Worm (Caenorhabditis elegans) whole organism, mixed stage, embryonic: ENCODE data around the gene Y76A2B.4.

Experiments used
- M03D4.4 ChIP-seq: sonication (generic microtip); optimal IDR thresholded peaks from 2 replicates; lab custom pipeline; 2017; ENCODE audit warnings: mild to moderate bottlenecking, missing genetic modification characterization, missing compliant biosample characterization
- bed-3 ChIP-seq: fragments of 200-800 bp; sonication (Bioruptor generic); optimal IDR thresholded peaks from 3 replicates; lab custom pipeline; 2018; ENCODE audit warnings: mild to moderate bottlenecking, missing genetic modification characterization, moderate library complexity, missing compliant biosample characterization
- blmp-1 ChIP-seq: fragments of 150-350 bp; optimal IDR thresholded peaks from 2 replicates; lab custom pipeline; 2014; ENCODE audit warnings: missing biosample characterization, missing genetic modification characterization
- ceh-39 ChIP-seq: fragments of 150-350 bp; optimal IDR thresholded peaks from 2 replicates; lab custom pipeline; 2014; ENCODE audit warnings: missing biosample characterization, missing genetic modification characterization
- ceh-43 ChIP-seq: fragments of 200-800 bp; sonication (Bioruptor generic); optimal IDR thresholded peaks from 2 replicates; lab custom pipeline; 2018; ENCODE audit warnings: mild to moderate bottlenecking, missing genetic modification characterization, moderate library complexity, missing compliant biosample characterization
- ceh-83 ChIP-seq: fragments of 200-800 bp; sonication (Bioruptor generic); optimal IDR thresholded peaks from 2 replicates; lab custom pipeline; 2018; ENCODE audit warnings: mild to moderate bottlenecking, missing genetic modification characterization, missing compliant biosample characterization
- ces-1 ChIP-seq: fragments of 150-350 bp; optimal IDR thresholded peaks from 2 replicates; lab custom pipeline; 2014; ENCODE audit warnings: missing biosample characterization, missing genetic modification reagents, missing genetic modification characterization
- cnd-1 ChIP-seq: fragments of 200-800 bp; sonication (Bioruptor generic); optimal IDR thresholded peaks from 2 replicates; lab custom pipeline; 2018; ENCODE audit warnings: mild to moderate bottlenecking, missing genetic modification characterization, missing compliant biosample characterization
- drap-1 ChIP-seq: fragments of 200-800 bp; sonication (Bioruptor generic); optimal IDR thresholded peaks from 3 replicates; lab custom pipeline; 2018; ENCODE audit warnings: mild to moderate bottlenecking, missing genetic modification characterization, missing compliant biosample characterization
- elt-1 ChIP-seq: sonication (generic microtip); optimal IDR thresholded peaks from 2 replicates; lab custom pipeline; 2017; ENCODE audit warnings: missing genetic modification characterization, mild to moderate bottlenecking, missing compliant biosample characterization, antibody characterized with exemption, moderate library complexity, borderline replicate concordance; ENCODE audit not compliant: insufficient read depth
- elt-3 ChIP-seq: fragments of 150-350 bp; optimal IDR thresholded peaks from 2 replicates; lab custom pipeline; 2014; ENCODE audit warnings: missing biosample characterization, missing genetic modification characterization
- flh-1 ChIP-seq: fragments of 200-800 bp; sonication (Bioruptor generic); optimal IDR thresholded peaks from 2 replicates; lab custom pipeline; 2018; ENCODE audit warnings: mild to moderate bottlenecking, missing genetic modification characterization, moderate library complexity, missing compliant biosample characterization
- ham-2 ChIP-seq: fragments of 200-800 bp; sonication (Bioruptor generic); optimal IDR thresholded peaks from 2 replicates; lab custom pipeline; 2018; ENCODE audit warnings: mild to moderate bottlenecking, missing genetic modification characterization, missing compliant biosample characterization
- hlh-1 ChIP-seq: fragments of 150-350 bp; optimal IDR thresholded peaks from 2 replicates; lab custom pipeline; 2014; ENCODE audit warnings: missing biosample characterization, missing genetic modification reagents, missing genetic modification characterization
- lin-13 ChIP-seq: fragments of 150-350 bp; optimal IDR thresholded peaks from 2 replicates; lab custom pipeline; 2014; ENCODE audit warnings: missing biosample characterization, missing genetic modification characterization
- lin-32 ChIP-seq: fragments of 200-800 bp; sonication (Bioruptor generic); optimal IDR thresholded peaks from 2 replicates; lab custom pipeline; 2018; ENCODE audit warnings: mild to moderate bottlenecking, missing genetic modification characterization, missing compliant biosample characterization
- lsy-2 ChIP-seq: fragments of 150-350 bp; optimal IDR thresholded peaks from 2 replicates; lab custom pipeline; 2014; ENCODE audit warnings: missing biosample characterization, missing genetic modification characterization
- mab-5 ChIP-seq: fragments of 150-350 bp; optimal IDR thresholded peaks from 2 replicates; lab custom pipeline; 2014; ENCODE audit warnings: missing biosample characterization, missing genetic modification characterization
- mep-1 ChIP-seq: fragments of 150-350 bp; optimal IDR thresholded peaks from 2 replicates; lab custom pipeline; 2017; ENCODE audit warnings: missing biosample characterization, missing genetic modification reagents, missing genetic modification characterization, inconsistent platforms
- mls-2 ChIP-seq: sonication (generic microtip); optimal IDR thresholded peaks from 2 replicates; lab custom pipeline; 2016; ENCODE audit warnings: mild to moderate bottlenecking, missing genetic modification characterization, moderate library complexity, missing compliant biosample characterization
- nhr-12 ChIP-seq: fragments of 150-350 bp; optimal IDR thresholded peaks from 2 replicates; lab custom pipeline; 2014; ENCODE audit warnings: missing biosample characterization, missing genetic modification characterization
- nhr-2 ChIP-seq: fragments of 150-350 bp; optimal IDR thresholded peaks from 2 replicates; lab custom pipeline; 2014; ENCODE audit warnings: missing biosample characterization, missing genetic modification characterization
- nhr-237 ChIP-seq: fragments of 150-350 bp; optimal IDR thresholded peaks from 2 replicates; lab custom pipeline; 2014; ENCODE audit warnings: missing biosample characterization, missing genetic modification characterization
- nhr-28 ChIP-seq: fragments of 150-350 bp; optimal IDR thresholded peaks from 2 replicates; lab custom pipeline; 2014; ENCODE audit warnings: missing biosample characterization, missing genetic modification characterization
- nhr-76 ChIP-seq: sonication (generic microtip); optimal IDR thresholded peaks from 2 replicates; lab custom pipeline; 2017; ENCODE audit warnings: missing biosample characterization, missing genetic modification characterization
- pha-4 ChIP-seq: fragments of 150-350 bp; optimal IDR thresholded peaks from 2 replicates; lab custom pipeline; 2018; ENCODE audit warnings: missing biosample characterization, missing genetic modification reagents, missing genetic modification characterization
- sem-2 ChIP-seq: fragments of 200-800 bp; sonication (Bioruptor generic); optimal IDR thresholded peaks from 2 replicates; lab custom pipeline; 2018; ENCODE audit warnings: mild to moderate bottlenecking, missing genetic modification characterization, missing compliant biosample characterization
- snpc-4 ChIP-seq: fragments of 150-350 bp; optimal IDR thresholded peaks from 2 replicates; lab custom pipeline; 2014; ENCODE audit warnings: missing biosample characterization, missing genetic modification characterization
- sptf-1 ChIP-seq: sonication (generic microtip); optimal IDR thresholded peaks from 2 replicates; lab custom pipeline; 2017; ENCODE audit warnings: mild to moderate bottlenecking, missing genetic modification characterization, moderate library complexity, missing compliant biosample characterization
- tbx-8 ChIP-seq: fragments of 200-800 bp; sonication (Bioruptor generic); optimal IDR thresholded peaks from 2 replicates; lab custom pipeline; 2018; ENCODE audit warnings: mild to moderate bottlenecking, missing genetic modification characterization, moderate library complexity, missing compliant biosample characterization
- unc-120 ChIP-seq: sonication (generic microtip); optimal IDR thresholded peaks from 2 replicates; lab custom pipeline; 2017; ENCODE audit warnings: missing genetic modification characterization, missing compliant biosample characterization; ENCODE audit not compliant: poor library complexity, severe bottlenecking
- unc-39 ChIP-seq: fragments of 150-350 bp; optimal IDR thresholded peaks from 2 replicates; lab custom pipeline; 2014; ENCODE audit warnings: missing biosample characterization, missing genetic modification characterization
- unc-62 ChIP-seq: fragments of 150-350 bp; optimal IDR thresholded peaks from 2 replicates; lab custom pipeline; 2014; ENCODE audit warnings: missing biosample characterization, missing genetic modification reagents, missing genetic modification characterization
- zip-8 ChIP-seq: fragments of 150-350 bp; optimal IDR thresholded peaks from 2 replicates; lab custom pipeline; 2014; ENCODE audit warnings: missing biosample characterization, missing genetic modification characterization
- ztf-11 ChIP-seq: fragments of 150-350 bp; optimal IDR thresholded peaks from 2 replicates; lab custom pipeline; 2014; ENCODE audit warnings: missing biosample characterization, missing genetic modification characterization

Gene Y76A2B.4

ce11 chrIII:13540791-13541190 lies 5.8 kb downstream of the Y76A2B.4 start:
- no peak for TF ChIP-seq tbx-8
- TF ChIP-seq zip-8 (tag; lab: Kevin White, UChicago) = no peak
- no peak for TF ChIP-seq unc-62
- TF ChIP-seq nhr-2 (tag; lab: Kevin White, UChicago) = no peak
- no peak for TF ChIP-seq elt-3 (tag; lab: Kevin White, UChicago)
- TF ChIP-seq unc-39 (tag; lab: Kevin White, UChicago) = no peak
- no peak for TF ChIP-seq elt-1
- TF ChIP-seq flh-1 = no peak

DNA sequence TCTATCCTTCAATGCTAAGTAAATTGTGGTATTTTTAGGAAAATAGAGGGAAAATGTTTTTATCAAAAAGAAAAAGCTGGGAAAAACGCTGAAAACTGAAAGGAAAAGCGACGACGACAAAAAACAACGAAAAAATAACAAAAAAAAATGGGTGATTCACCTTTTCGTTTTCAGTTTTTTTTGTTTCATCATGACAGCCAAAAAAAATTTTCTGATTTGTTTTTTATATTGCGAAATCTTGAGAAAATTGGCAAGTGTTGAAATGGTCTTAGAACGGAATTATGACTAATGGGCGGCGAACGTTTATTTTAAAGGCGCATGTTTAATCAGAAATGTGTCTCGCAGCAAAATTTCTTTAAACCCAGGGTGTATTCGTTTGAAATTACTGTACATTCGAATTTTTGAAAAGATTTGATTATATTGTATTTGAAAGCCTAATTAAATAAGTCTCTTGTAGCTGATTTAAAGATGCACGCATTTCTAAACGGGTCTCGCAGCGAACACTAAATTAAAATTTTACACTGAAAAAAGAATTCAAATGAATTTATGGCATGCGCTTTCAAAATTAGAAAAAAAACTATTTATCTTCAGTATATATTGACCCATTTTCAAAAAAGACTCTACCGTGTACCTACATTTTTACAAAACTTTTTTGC lies 10.7 kb downstream of the Y76A2B.4 start:
- TF ChIP-seq lin-32 (GFP tag; lab: Kevin White, UChicago) = no peak
- no peak for TF ChIP-seq nhr-76
- no peak for TF ChIP-seq zip-8 (tag; lab: Kevin White, UChicago)
- TF ChIP-seq M03D4.4 (tag; lab: Kevin White, UChicago) = no peak
- TF ChIP-seq lin-13 (tag; lab: Kevin White, UChicago) = no peak

DNA sequence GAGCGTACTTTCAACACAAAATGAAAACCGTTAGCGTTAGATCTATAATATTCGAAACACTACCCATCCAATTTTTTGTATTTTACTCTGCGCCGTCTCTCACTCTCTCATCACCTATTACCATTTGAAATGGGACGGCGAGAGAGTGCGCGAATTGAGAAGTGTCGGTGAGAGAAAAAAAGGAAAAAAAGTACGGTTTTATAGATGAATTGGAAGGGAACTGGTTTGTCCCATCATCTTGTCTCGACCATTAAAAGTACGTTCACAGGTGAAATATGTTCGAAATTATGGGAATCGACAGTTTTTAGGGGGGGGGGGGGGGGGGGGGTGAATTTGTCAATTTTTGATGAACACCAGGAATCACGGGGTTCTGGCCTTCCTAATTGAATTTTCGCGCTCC lies 11.9 kb downstream of the Y76A2B.4 start:
- TF ChIP-seq lsy-2 (no peak), sptf-1 (no peak), bed-3 (no peak), nhr-12 (tag; lab: Kevin White, UChicago) (no peak), unc-120 (tag; lab: Kevin White, UChicago) (no peak), ceh-39 (tag; lab: Kevin White, UChicago) (no peak), sem-2 (GFP tag; lab: Kevin White, UChicago) (no peak), nhr-237 (no peak), snpc-4 (tag; lab: Kevin White, UChicago) (no peak), mls-2 (tag; lab: Kevin White, UChicago) (no peak), elt-1 (no peak)

- TF ChIP-seq drap-1 (no peak), ztf-11 (tag; lab: Kevin White, UChicago) (no peak), hlh-1 (tag; lab: Kevin White, UChicago) (no peak), nhr-2 (tag; lab: Kevin White, UChicago) (no peak), elt-3 (tag; lab: Kevin White, UChicago) (no peak), pha-4 (tag; lab: Kevin White, UChicago) (peak; percentile 91), lin-32 (GFP tag; lab: Kevin White, UChicago) (no peak)
Measured at ce11 chrIII:13530838-13531237, 15.7 kb downstream of the Y76A2B.4 start.

DNA sequence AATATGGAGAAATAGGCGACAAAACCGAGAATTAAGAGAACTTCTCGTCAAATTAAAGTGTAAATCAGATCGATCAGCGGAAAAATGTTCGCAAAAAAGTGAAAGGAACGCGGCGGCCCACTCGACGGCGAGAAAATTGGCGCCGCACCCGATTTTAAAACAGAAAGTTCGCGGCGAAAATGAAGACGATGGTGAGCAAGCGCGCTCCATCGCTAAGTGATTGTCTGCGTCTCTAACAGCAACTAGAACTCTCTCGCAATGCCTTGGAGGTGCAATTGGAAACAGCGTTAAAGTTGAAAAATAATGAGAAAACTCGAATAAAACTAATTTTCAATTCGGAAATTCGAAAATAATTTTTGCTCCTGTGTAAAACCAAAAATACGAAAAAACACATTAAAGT lies 16.6 kb downstream of the Y76A2B.4 start:
- no peak for TF ChIP-seq tbx-8
- peak; percentile 43 for TF ChIP-seq nhr-237
- no peak for TF ChIP-seq nhr-76
- peak; percentile 18 for TF ChIP-seq lsy-2
- TF ChIP-seq drap-1 = no peak
- TF ChIP-seq mls-2 (tag; lab: Kevin White, UChicago) = no peak
- no peak for TF ChIP-seq unc-39 (tag; lab: Kevin White, UChicago)
- TF ChIP-seq elt-3 (tag; lab: Kevin White, UChicago) = no peak
- no peak for TF ChIP-seq M03D4.4 (tag; lab: Kevin White, UChicago)
- no peak for TF ChIP-seq nhr-12 (tag; lab: Kevin White, UChicago)
- no peak for TF ChIP-seq zip-8 (tag; lab: Kevin White, UChicago)
- TF ChIP-seq flh-1 = no peak
- no peak for TF ChIP-seq unc-120 (tag; lab: Kevin White, UChicago)
- no peak for TF ChIP-seq ceh-43
- no peak for TF ChIP-seq mab-5 (tag; lab: Kevin White, UChicago)
- no peak for TF ChIP-seq ham-2
- TF ChIP-seq ceh-83 (GFP tag; lab: Kevin White, UChicago) = no peak
- TF ChIP-seq pha-4 (tag; lab: Kevin White, UChicago) = peak; percentile 33
- TF ChIP-seq sptf-1 = no peak
- TF ChIP-seq bed-3 = no peak
- no peak for TF ChIP-seq cnd-1 (tag; lab: Kevin White, UChicago)
- TF ChIP-seq ces-1 = peak; percentile 61
- no peak for TF ChIP-seq hlh-1 (tag; lab: Kevin White, UChicago)
- no peak for TF ChIP-seq unc-62
- TF ChIP-seq elt-1 = no peak
- no peak for TF ChIP-seq nhr-28
- peak; percentile 23 for TF ChIP-seq blmp-1 (tag; lab: Kevin White, UChicago)
- TF ChIP-seq snpc-4 (tag; lab: Kevin White, UChicago) = no peak
- no peak for TF ChIP-seq lin-32 (GFP tag; lab: Kevin White, UChicago)
- TF ChIP-seq nhr-2 (tag; lab: Kevin White, UChicago) = no peak
- TF ChIP-seq ztf-11 (tag; lab: Kevin White, UChicago) = no peak
- no peak for TF ChIP-seq mep-1 (tag; lab: Kevin White, UChicago)
- TF ChIP-seq ceh-39 (tag; lab: Kevin White, UChicago) = no peak
- TF ChIP-seq sem-2 (GFP tag; lab: Kevin White, UChicago) = no peak
- peak; percentile 67 for TF ChIP-seq lin-13 (tag; lab: Kevin White, UChicago)
